Worm (Caenorhabditis elegans) whole organism, early embryonic: ENCODE measurements around the gene T28D9.11.

Experiments used
- B0310.2 ChIP-seq: sonication (generic microtip); optimal IDR thresholded peaks from 2 replicates; lab custom pipeline; 2016; ENCODE audit warnings: mild to moderate bottlenecking, missing genetic modification characterization, missing compliant biosample characterization
- F13C5.2 ChIP-seq: sonication (generic microtip); optimal IDR thresholded peaks from 2 replicates; lab custom pipeline; 2017; ENCODE audit warnings: mild to moderate bottlenecking, missing genetic modification characterization, inconsistent platforms, missing compliant biosample characterization
- aly-1 ChIP-seq: sonication (generic microtip); optimal IDR thresholded peaks from 2 replicates; lab custom pipeline; 2016; ENCODE audit warnings: missing genetic modification characterization, missing compliant biosample characterization
- ama-1 ChIP-seq: fragments of 150-350 bp; optimal IDR thresholded peaks from 2 replicates; lab custom pipeline; 2014
- ceh-13 ChIP-seq: fragments of 200-800 bp; sonication (Bioruptor generic); optimal IDR thresholded peaks from 2 replicates; lab custom pipeline; 2018; ENCODE audit warnings: mild to moderate bottlenecking, missing genetic modification characterization, missing compliant biosample characterization
- ceh-36 ChIP-seq: sonication (generic microtip); optimal IDR thresholded peaks from 2 replicates; lab custom pipeline; 2016; ENCODE audit warnings: missing genetic modification characterization, inconsistent platforms, missing compliant biosample characterization
- ets-7 ChIP-seq: sonication (generic microtip); optimal IDR thresholded peaks from 2 replicates; lab custom pipeline; 2016; ENCODE audit warnings: missing genotype, missing genetic modification characterization, missing compliant biosample characterization
- flt-1 ChIP-seq: fragments of 200-800 bp; sonication (Bioruptor generic); IDR thresholded peaks from 2 replicates; pipeline ENCODE4 v1.3.6; 2022; ENCODE audit warnings: missing genetic modification characterization, missing compliant biosample characterization
- hmbx-1 ChIP-seq: sonication (generic microtip); optimal IDR thresholded peaks from 2 replicates; lab custom pipeline; 2016; ENCODE audit warnings: mild to moderate bottlenecking, missing genetic modification characterization, missing compliant biosample characterization
- hmg-4 ChIP-seq: fragments of 200-800 bp; sonication (Bioruptor generic); optimal IDR thresholded peaks from 2 replicates; lab custom pipeline; 2018; ENCODE audit warnings: mild to moderate bottlenecking, missing genetic modification characterization, missing compliant biosample characterization
- hnd-1 ChIP-seq: sonication (generic microtip); optimal IDR thresholded peaks from 2 replicates; lab custom pipeline; 2016; ENCODE audit warnings: missing genetic modification characterization, missing compliant biosample characterization
- pes-1 ChIP-seq: fragments of 200-800 bp; sonication (Bioruptor generic); IDR thresholded peaks from 2 replicates; pipeline ENCODE4 v1.3.6; 2022; ENCODE audit warnings: missing genetic modification reagents, missing genetic modification characterization, missing compliant biosample characterization
- scrt-1 ChIP-seq: fragments of 200-800 bp; sonication (Bioruptor generic); IDR thresholded peaks from 2 replicates; pipeline ENCODE4 v1.3.6; 2022; ENCODE audit warnings: missing genetic modification characterization, missing compliant biosample characterization
- sea-1 ChIP-seq: fragments of 200-800 bp; sonication (Bioruptor generic); conservative IDR thresholded peaks from 2 replicates; pipeline ENCODE4 v1.3.6; 2022; ENCODE audit warnings: missing genetic modification characterization, missing compliant biosample characterization
- tbx-11 ChIP-seq: fragments of 200-800 bp; sonication (Bioruptor generic); IDR thresholded peaks from 2 replicates; pipeline ENCODE4 v1.3.6; 2022; ENCODE audit warnings: missing genetic modification characterization, missing compliant biosample characterization
- tbx-37 ChIP-seq: fragments of 200-800 bp; sonication (Bioruptor generic); conservative IDR thresholded peaks from 2 replicates; pipeline ENCODE4 v1.3.6; 2022; ENCODE audit warnings: missing genetic modification reagents, missing genetic modification characterization, missing compliant biosample characterization
- tra-4 ChIP-seq: sonication (generic microtip); optimal IDR thresholded peaks from 2 replicates; lab custom pipeline; 2017; ENCODE audit warnings: missing genetic modification characterization, missing compliant biosample characterization

The T28D9.11 gene

ce11 chrII:6496496-6496895 is 4.7 kb upstream of the T28D9.11 start:
- TF ChIP-seq hmg-4 (GFP tag; lab: Kevin White, UChicago) = no peak
- TF ChIP-seq B0310.2 (tag; lab: Kevin White, UChicago) = no peak
- TF ChIP-seq ets-7 (tag; lab: Kevin White, UChicago) = no peak
- no peak for TF ChIP-seq ama-1 (lab: Kevin White, UChicago)
- no peak for TF ChIP-seq aly-1

- no peak for TF ChIP-seq hmg-4 (GFP tag; lab: Kevin White, UChicago)
- TF ChIP-seq F13C5.2 = peak; percentile 5
- 0 out of 2 replicates have a peak, but pooled peaks have one; percentile 5 for TF ChIP-seq tbx-11
Observed at ce11 chrII:6493709-6494326, 2.0 kb upstream of the T28D9.11 start.

- TF ChIP-seq flt-1 (GFP tag; lab: Robert Waterston, UW) = no peak
- TF ChIP-seq ceh-13 (GFP tag; lab: Kevin White, UChicago) = no peak
- no peak for TF ChIP-seq scrt-1
- TF ChIP-seq tbx-37 (GFP tag; lab: Robert Waterston, UW) = no peak
- TF ChIP-seq hmg-4 (GFP tag; lab: Kevin White, UChicago) = no peak
- no peak for TF ChIP-seq B0310.2 (tag; lab: Kevin White, UChicago)
- no peak for TF ChIP-seq sea-1 (GFP tag; lab: Robert Waterston, UW)
- TF ChIP-seq F13C5.2 = no peak
- no peak for TF ChIP-seq tra-4 (tag; lab: Kevin White, UChicago)
- no peak for TF ChIP-seq aly-1
- TF ChIP-seq hnd-1 (tag; lab: Kevin White, UChicago) = no peak
- no peak for TF ChIP-seq pes-1 (GFP tag; lab: Robert Waterston, UW)
- TF ChIP-seq tbx-11 = no peak
- TF ChIP-seq ama-1 (lab: Kevin White, UChicago) = no peak
- no peak for TF ChIP-seq ceh-36
- no peak for TF ChIP-seq ets-7 (tag; lab: Kevin White, UChicago)
- TF ChIP-seq hmbx-1 (tag; lab: Kevin White, UChicago) = no peak
Observed at ce11 chrII:6493139-6493538, 1.3 kb upstream of the T28D9.11 start.

- TF ChIP-seq sea-1 (GFP tag; lab: Robert Waterston, UW) (no peak), ceh-13 (GFP tag; lab: Kevin White, UChicago) (no peak), hmg-4 (GFP tag; lab: Kevin White, UChicago) (no peak), ama-1 (lab: Kevin White, UChicago) (no peak), tra-4 (tag; lab: Kevin White, UChicago) (no peak), B0310.2 (tag; lab: Kevin White, UChicago) (no peak)
Observed at ce11 chrII:6491187-6491586, 606 bp downstream of the T28D9.11 start.

- TF ChIP-seq hnd-1 (tag; lab: Kevin White, UChicago) (no peak), hmg-4 (GFP tag; lab: Kevin White, UChicago) (no peak), ceh-36 (no peak), B0310.2 (tag; lab: Kevin White, UChicago) (no peak), aly-1 (no peak), sea-1 (GFP tag; lab: Robert Waterston, UW) (no peak), ets-7 (tag; lab: Kevin White, UChicago) (no peak), tbx-37 (GFP tag; lab: Robert Waterston, UW) (no peak), ceh-13 (GFP tag; lab: Kevin White, UChicago) (no peak), tbx-11 (no peak), tra-4 (tag; lab: Kevin White, UChicago) (no peak), ama-1 (lab: Kevin White, UChicago) (no peak), flt-1 (GFP tag; lab: Robert Waterston, UW) (no peak), scrt-1 (no peak), F13C5.2 (no peak)
Observed at ce11 chrII:6489711-6490184, 2.0 kb downstream of the T28D9.11 start, which contains the start of the genes snr-3 and rsp-5. TSS of gene snr-3 (minus strand) at chrII:6489761. TSS of gene rsp-5 (plus strand) at chrII:6490165.

ce11 chrII:6486344-6486743 is 5.4 kb downstream of the T28D9.11 start:
- TF ChIP-seq sea-1 (GFP tag; lab: Robert Waterston, UW) (no peak), ets-7 (tag; lab: Kevin White, UChicago) (no peak), scrt-1 (no peak), ama-1 (lab: Kevin White, UChicago) (no peak), tbx-11 (no peak), tbx-37 (GFP tag; lab: Robert Waterston, UW) (no peak), F13C5.2 (no peak), tra-4 (tag; lab: Kevin White, UChicago) (no peak), aly-1 (no peak), B0310.2 (tag; lab: Kevin White, UChicago) (no peak), ceh-36 (no peak), hnd-1 (tag; lab: Kevin White, UChicago) (no peak), hmg-4 (GFP tag; lab: Kevin White, UChicago) (no peak)

- TF ChIP-seq hmg-4 (GFP tag; lab: Kevin White, UChicago) (no peak), tra-4 (tag; lab: Kevin White, UChicago) (no peak), flt-1 (GFP tag; lab: Robert Waterston, UW) (no peak), scrt-1 (no peak), tbx-11 (no peak), ceh-13 (GFP tag; lab: Kevin White, UChicago) (no peak), hmbx-1 (tag; lab: Kevin White, UChicago) (no peak), ets-7 (tag; lab: Kevin White, UChicago) (no peak), ceh-36 (no peak), B0310.2 (tag; lab: Kevin White, UChicago) (no peak), aly-1 (no peak), tbx-37 (GFP tag; lab: Robert Waterston, UW) (no peak), hnd-1 (tag; lab: Kevin White, UChicago) (no peak)
Observed at ce11 chrII:6484876-6485526, 6.8 kb downstream of the T28D9.11 start, which contains the start of the genes lido-16 and plpp-1.2. TSS of gene lido-16 (minus strand) at chrII:6484976. TSS of gene plpp-1.2 (plus strand) at chrII:6485476.
